Worm (Caenorhabditis elegans) whole organism, early embryonic: ENCODE data around the gene fbxa-188.

Experiments used
- ama-1 ChIP-seq: fragments of 150-350 bp; optimal IDR thresholded peaks from 2 replicates; lab custom pipeline; 2014
- flt-1 ChIP-seq: fragments of 200-800 bp; sonication (Bioruptor generic); IDR thresholded peaks from 2 replicates; pipeline ENCODE4 v1.3.6; 2022; ENCODE audit warnings: missing genetic modification characterization, missing compliant biosample characterization
- hmbx-1 ChIP-seq: sonication (generic microtip); optimal IDR thresholded peaks from 2 replicates; lab custom pipeline; 2016; ENCODE audit warnings: mild to moderate bottlenecking, missing genetic modification characterization, missing compliant biosample characterization
- pes-1 ChIP-seq: fragments of 200-800 bp; sonication (Bioruptor generic); IDR thresholded peaks from 2 replicates; pipeline ENCODE4 v1.3.6; 2022; ENCODE audit warnings: missing genetic modification reagents, missing genetic modification characterization, missing compliant biosample characterization
- tra-4 ChIP-seq: sonication (generic microtip); optimal IDR thresholded peaks from 2 replicates; lab custom pipeline; 2017; ENCODE audit warnings: missing genetic modification characterization, missing compliant biosample characterization

DNA sequence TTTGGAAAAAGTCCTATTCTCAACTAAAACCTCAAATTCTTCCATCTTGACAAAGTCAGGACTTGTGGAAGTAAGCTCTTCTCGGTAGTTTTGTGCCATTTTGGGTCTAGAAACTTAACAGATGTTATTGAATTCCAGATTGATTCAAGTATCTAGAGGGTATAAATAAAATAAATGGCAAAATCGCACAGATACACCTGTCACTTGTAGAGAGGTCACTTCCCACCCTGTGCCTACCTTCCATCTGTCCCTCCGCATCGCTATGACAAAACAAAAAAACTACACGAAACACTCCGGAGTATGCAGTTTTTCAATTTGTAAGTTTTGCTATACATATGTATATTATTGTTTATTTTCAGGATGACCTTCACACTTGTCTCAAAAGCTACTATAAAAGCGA is 35.2 kb upstream of the fbxa-188 start, which contains the start of gene Y20C6A.4:
- TF ChIP-seq pes-1 (GFP tag; lab: Robert Waterston, UW) (no peak), flt-1 (GFP tag; lab: Robert Waterston, UW) (no peak), hmbx-1 (tag; lab: Kevin White, UChicago) (no peak), tra-4 (tag; lab: Kevin White, UChicago) (no peak), ama-1 (no peak)
